Worm (Caenorhabditis elegans) whole organism, midembryonic: ENCODE results near the gene ugt-41.

Experiments used
- T22C8.4 ChIP-seq: fragments of 200-800 bp; sonication (Bioruptor generic); IDR thresholded peaks from 2 replicates; pipeline ENCODE4 v1.3.6; 2022; ENCODE audit warnings: missing genetic modification characterization, missing compliant biosample characterization
- cog-1 ChIP-seq: sonication (generic microtip); optimal IDR thresholded peaks from 2 replicates; lab custom pipeline; 2016; ENCODE audit warnings: missing genetic modification characterization, missing compliant biosample characterization
- flt-1 ChIP-seq: fragments of 200-800 bp; sonication (Bioruptor generic); IDR thresholded peaks from 2 replicates; pipeline ENCODE4 v1.3.6; 2022; ENCODE audit warnings: missing genetic modification characterization, missing compliant biosample characterization
- klf-2 ChIP-seq: fragments of 200-800 bp; sonication (Bioruptor generic); conservative IDR thresholded peaks from 2 replicates; pipeline ENCODE4 v1.3.6; 2022; ENCODE audit warnings: missing genetic modification reagents, missing genetic modification characterization, missing compliant biosample characterization

DNA sequence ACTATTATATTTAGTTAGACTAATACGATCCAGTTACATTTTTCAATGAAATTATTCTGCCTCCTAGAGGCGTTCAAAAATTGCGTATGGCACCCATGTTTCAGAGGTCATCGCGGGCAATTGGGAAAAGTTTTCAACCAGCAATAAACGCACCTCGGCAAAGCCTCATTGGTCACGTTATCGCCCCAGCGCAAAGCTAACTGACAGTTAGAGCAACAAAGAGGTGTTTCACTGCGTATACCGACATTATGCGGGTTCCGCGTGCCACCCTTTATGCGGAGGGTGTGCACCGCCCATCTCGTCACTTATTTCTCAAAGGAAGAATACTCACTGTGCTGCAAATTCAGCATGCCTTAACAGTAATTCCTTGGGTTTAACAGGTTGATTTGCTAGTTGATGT, 20.7 kb downstream of the ugt-41 start:
- TF ChIP-seq T22C8.4 (GFP tag; lab: Robert Waterston, UW) (no peak), klf-2 (no peak), cog-1 (tag; lab: Kevin White, UChicago) (no peak), flt-1 (no peak)
